Worm (Caenorhabditis elegans) whole organism, L2 larva: Measurements from ENCODE around the gene cex-1.

Experiments used
- ZK546.5 ChIP-seq: sonication (generic microtip); optimal IDR thresholded peaks from 2 replicates; lab custom pipeline; 2017; ENCODE audit warnings: missing biosample characterization, missing genetic modification characterization
- ama-1 ChIP-seq: fragments of 150-350 bp; optimal IDR thresholded peaks from 2 replicates; lab custom pipeline; 2018; ENCODE audit warnings: inconsistent platforms
- dmd-4 ChIP-seq: sonication (generic microtip); optimal IDR thresholded peaks from 2 replicates; lab custom pipeline; 2017; ENCODE audit warnings: missing biosample characterization, missing genetic modification characterization
- egl-27 ChIP-seq: sonication (generic microtip); optimal IDR thresholded peaks from 3 replicates; lab custom pipeline; 2017; ENCODE audit warnings: missing biosample characterization, missing genetic modification reagents, missing genetic modification characterization
- fos-1 ChIP-seq: fragments of 150-350 bp; optimal IDR thresholded peaks from 2 replicates; lab custom pipeline; 2014; ENCODE audit warnings: missing biosample characterization, missing genetic modification characterization
- lsy-2 ChIP-seq, 2 experiments: fragments of 150-350 bp in 1 of 2; sonication (generic microtip) in 1 of 2; optimal IDR thresholded peaks; 2 replicates each; lab custom pipeline; 2014 to 2017; ENCODE audit warnings: missing biosample characterization in 2 of 2, missing genetic modification characterization in 2 of 2
- nhr-10 ChIP-seq: sonication (generic microtip); optimal IDR thresholded peaks from 2 replicates; lab custom pipeline; 2017; ENCODE audit warnings: missing biosample characterization, missing genetic modification characterization
- nhr-25 ChIP-seq: fragments of 150-350 bp; sonication (generic microtip); optimal IDR thresholded peaks from 3 replicates; lab custom pipeline; 2014; ENCODE audit warnings: missing biosample characterization, missing genetic modification characterization
- nhr-77 ChIP-seq: fragments of 150-350 bp; optimal IDR thresholded peaks from 2 replicates; lab custom pipeline; 2014; ENCODE audit warnings: missing biosample characterization, missing genetic modification characterization
- sem-4 ChIP-seq: fragments of 150-350 bp; optimal IDR thresholded peaks from 2 replicates; lab custom pipeline; 2014; ENCODE audit warnings: missing biosample characterization, missing genetic modification reagents, missing genetic modification characterization
- skn-1 ChIP-seq: sonication (generic microtip); optimal IDR thresholded peaks from 2 replicates; lab custom pipeline; 2017; ENCODE audit warnings: missing biosample characterization, missing genetic modification characterization
- unc-39 ChIP-seq: fragments of 150-350 bp; optimal IDR thresholded peaks from 2 replicates; lab custom pipeline; 2014; ENCODE audit warnings: missing biosample characterization, missing genetic modification characterization
- ztf-4 ChIP-seq: fragments of 150-350 bp; optimal IDR thresholded peaks from 2 replicates; lab custom pipeline; 2014; ENCODE audit warnings: missing biosample characterization, missing genetic modification characterization

- TF ChIP-seq skn-1 (tag; lab: Kevin White, UChicago) (no peak), ama-1 (lab: Kevin White, UChicago) (no peak), nhr-25 (tag; lab: Kevin White, UChicago) (no peak), nhr-10 (tag; lab: Kevin White, UChicago) (no peak), unc-39 (tag; lab: Kevin White, UChicago) (no peak), fos-1 (tag; lab: Kevin White, UChicago) (no peak), sem-4 (tag; lab: Kevin White, UChicago) (no peak), nhr-77 (no peak), ztf-4 (tag; lab: Kevin White, UChicago) (no peak), ZK546.5 (tag; lab: Kevin White, UChicago) (no peak), dmd-4 (no peak), lsy-2 (tag; optimal IDR thresholded peaks at IDR 0.05; lab: Kevin White, UChicago) (no peak), egl-27 (tag; lab: Kevin White, UChicago) (no peak)
Observed at ce11 chrII:5417905-5418304, 29.6 kb upstream of the cex-1 start.
